Worm (Caenorhabditis elegans) whole organism, midembryonic: ENCODE data around the gene Y51H7BR.8.
"Not testable (repeated sequence)": the region's sequence is repeated elsewhere in the genome, so short reads cannot be mapped to it uniquely, and the experiment has no call there.

ENCODE experiments used
- T22C8.4 ChIP-seq: fragments of 200-800 bp; sonication (Bioruptor generic); IDR thresholded peaks from 2 replicates; pipeline ENCODE4 v1.3.6; 2022; ENCODE audit warnings: missing genetic modification characterization, missing compliant biosample characterization
- cog-1 ChIP-seq: sonication (generic microtip); optimal IDR thresholded peaks from 2 replicates; lab custom pipeline; 2016; ENCODE audit warnings: missing genetic modification characterization, missing compliant biosample characterization
- flt-1 ChIP-seq: fragments of 200-800 bp; sonication (Bioruptor generic); IDR thresholded peaks from 2 replicates; pipeline ENCODE4 v1.3.6; 2022; ENCODE audit warnings: missing genetic modification characterization, missing compliant biosample characterization
- klf-2 ChIP-seq: fragments of 200-800 bp; sonication (Bioruptor generic); conservative IDR thresholded peaks from 2 replicates; pipeline ENCODE4 v1.3.6; 2022; ENCODE audit warnings: missing genetic modification reagents, missing genetic modification characterization, missing compliant biosample characterization
- med-1 ChIP-seq: sonication (generic microtip); optimal IDR thresholded peaks from 2 replicates; lab custom pipeline; 2017; ENCODE audit warnings: missing genetic modification characterization, mild to moderate bottlenecking, missing compliant biosample characterization, antibody characterized with exemption, missing genetic modification reagents; ENCODE audit not compliant: insufficient read depth
- ref-1 ChIP-seq: fragments of 200-800 bp; sonication (Bioruptor generic); conservative IDR thresholded peaks from 2 replicates; pipeline ENCODE4 v1.3.6; 2022; ENCODE audit warnings: missing genetic modification reagents, missing genetic modification characterization, missing compliant biosample characterization
- tab-1 ChIP-seq: fragments of 200-800 bp; sonication (Bioruptor generic); IDR thresholded peaks from 2 replicates; pipeline ENCODE4 v1.3.6; 2022; ENCODE audit warnings: missing genetic modification characterization, missing compliant biosample characterization
- ztf-23 ChIP-seq: fragments of 200-800 bp; sonication (Bioruptor generic); IDR thresholded peaks from 2 replicates; pipeline ENCODE4 v1.3.6; 2022; ENCODE audit warnings: missing genetic modification reagents, missing genetic modification characterization, missing compliant biosample characterization
- ztf-29 ChIP-seq: fragments of 200-800 bp; sonication (Bioruptor generic); IDR thresholded peaks from 2 replicates; pipeline ENCODE4 v1.3.6; 2022; ENCODE audit warnings: missing genetic modification reagents, missing genetic modification characterization, missing compliant biosample characterization

Y51H7BR.8 gene

ce11 chrII:1521956-1522355 lies 2.9 kb downstream of the Y51H7BR.8 start:
- TF ChIP-seq klf-2 (GFP tag; lab: Robert Waterston, UW) (no peak), tab-1 (GFP tag; lab: Robert Waterston, UW) (no peak), ztf-23 (GFP tag; lab: Robert Waterston, UW) (no peak), ref-1 (GFP tag; lab: Robert Waterston, UW) (no peak), T22C8.4 (GFP tag; lab: Robert Waterston, UW) (no peak), ztf-29 (GFP tag; lab: Robert Waterston, UW) (no peak), cog-1 (no peak), med-1 (GFP tag; lab: Kevin White, UChicago) (no peak), flt-1 (no peak)

- TF ChIP-seq cog-1 = no peak
- no peak for TF ChIP-seq ztf-29 (GFP tag; lab: Robert Waterston, UW)
- no peak for TF ChIP-seq med-1 (GFP tag; lab: Kevin White, UChicago)
- no peak for TF ChIP-seq ref-1 (GFP tag; lab: Robert Waterston, UW)
- no peak for TF ChIP-seq flt-1
- no peak for TF ChIP-seq T22C8.4 (GFP tag; lab: Robert Waterston, UW)
- no peak for TF ChIP-seq ztf-23 (GFP tag; lab: Robert Waterston, UW)
Observed at ce11 chrII:1525498-1525897, 6.5 kb downstream of the Y51H7BR.8 start, which contains the start of gene Y51H7BR.7. Gene Y51H7BR.7 (minus strand): TSS chrII:1525598.

ce11 chrII:1529057-1529456 lies 10.0 kb downstream of the Y51H7BR.8 start, which contains the start of gene Y51H7BR.4:
Gene Y51H7BR.4 (plus strand): TSS chrII:1529357.
- TF ChIP-seq flt-1 (no peak), med-1 (GFP tag; lab: Kevin White, UChicago) (no peak), ztf-29 (GFP tag; lab: Robert Waterston, UW) (no peak), klf-2 (GFP tag; lab: Robert Waterston, UW) (no peak), tab-1 (GFP tag; lab: Robert Waterston, UW) (no peak), ztf-23 (GFP tag; lab: Robert Waterston, UW) (no peak), T22C8.4 (GFP tag; lab: Robert Waterston, UW) (no peak), ref-1 (GFP tag; lab: Robert Waterston, UW) (no peak), cog-1 (no peak)

- TF ChIP-seq tab-1 (GFP tag; lab: Robert Waterston, UW) = no peak
- no peak for TF ChIP-seq ztf-23 (GFP tag; lab: Robert Waterston, UW)
- no peak for TF ChIP-seq ref-1 (GFP tag; lab: Robert Waterston, UW)
- TF ChIP-seq cog-1 = no peak
- TF ChIP-seq med-1 (GFP tag; lab: Kevin White, UChicago) = no peak
- no peak for TF ChIP-seq T22C8.4 (GFP tag; lab: Robert Waterston, UW)
- no peak for TF ChIP-seq ztf-29 (GFP tag; lab: Robert Waterston, UW)
- no peak for TF ChIP-seq klf-2 (GFP tag; lab: Robert Waterston, UW)
- no peak for TF ChIP-seq flt-1
Observed at ce11 chrII:1535931-1536330, 16.9 kb downstream of the Y51H7BR.8 start, which contains the start of gene fbxb-43. Gene fbxb-43 (plus strand): TSS chrII:1536231.

ce11 chrII:1537321-1537720 lies 18.3 kb downstream of the Y51H7BR.8 start, which contains the start of gene fbxb-42:
Gene fbxb-42 (plus strand): TSS chrII:1537621.
- no peak for TF ChIP-seq cog-1
- TF ChIP-seq tab-1 (GFP tag; lab: Robert Waterston, UW) = no peak
- no peak for TF ChIP-seq flt-1
- no peak for TF ChIP-seq T22C8.4 (GFP tag; lab: Robert Waterston, UW)
- no peak for TF ChIP-seq ztf-29 (GFP tag; lab: Robert Waterston, UW)
- TF ChIP-seq klf-2 (GFP tag; lab: Robert Waterston, UW) = no peak
- no peak for TF ChIP-seq ref-1 (GFP tag; lab: Robert Waterston, UW)
- TF ChIP-seq ztf-23 (GFP tag; lab: Robert Waterston, UW) = no peak

- TF ChIP-seq tab-1 (GFP tag; lab: Robert Waterston, UW) (no peak), klf-2 (GFP tag; lab: Robert Waterston, UW) (no peak), flt-1 (no peak), ztf-23 (GFP tag; lab: Robert Waterston, UW) (no peak), T22C8.4 (GFP tag; lab: Robert Waterston, UW) (no peak), ztf-29 (GFP tag; lab: Robert Waterston, UW) (no peak), cog-1 (no peak), med-1 (GFP tag; lab: Kevin White, UChicago) (no peak), ref-1 (GFP tag; lab: Robert Waterston, UW) (no peak)
Observed at ce11 chrII:1538589-1538988, 19.6 kb downstream of the Y51H7BR.8 start, which contains the start of gene fbxb-44. Gene fbxb-44 (plus strand): TSS chrII:1538889.

- TF ChIP-seq cog-1; tab-1 (GFP tag; lab: Robert Waterston, UW); ztf-23 (GFP tag; lab: Robert Waterston, UW): not testable (repeated sequence)
Observed at ce11 chrII:1540628-1541027, 21.6 kb downstream of the Y51H7BR.8 start, which contains the start of gene poml-4. Gene poml-4 (plus strand): TSS chrII:1540928.

ce11 chrII:1543182-1543581 lies 24.2 kb downstream of the Y51H7BR.8 start, which contains the start of gene K05F6.4:
Gene K05F6.4 (plus strand): TSS chrII:1543482.
- not testable (repeated sequence) for TF ChIP-seq flt-1; T22C8.4 (GFP tag; lab: Robert Waterston, UW); tab-1 (GFP tag; lab: Robert Waterston, UW)

ce11 chrII:1545625-1546024 lies 26.6 kb downstream of the Y51H7BR.8 start, which contains the start of gene K05F6.12:
Gene K05F6.12 (plus strand): TSS chrII:1545925.
- no peak for TF ChIP-seq ztf-29 (GFP tag; lab: Robert Waterston, UW)
- TF ChIP-seq flt-1 = no peak
- TF ChIP-seq tab-1 (GFP tag; lab: Robert Waterston, UW) = no peak
- no peak for TF ChIP-seq cog-1
- TF ChIP-seq med-1 (GFP tag; lab: Kevin White, UChicago) = no peak
- TF ChIP-seq ztf-23 (GFP tag; lab: Robert Waterston, UW) = no peak

- TF ChIP-seq ref-1 (GFP tag; lab: Robert Waterston, UW) (no peak), tab-1 (GFP tag; lab: Robert Waterston, UW) (no peak), cog-1 (no peak), med-1 (GFP tag; lab: Kevin White, UChicago) (no peak), flt-1 (no peak), T22C8.4 (GFP tag; lab: Robert Waterston, UW) (no peak), klf-2 (GFP tag; lab: Robert Waterston, UW) (no peak), ztf-29 (GFP tag; lab: Robert Waterston, UW) (no peak), ztf-23 (GFP tag; lab: Robert Waterston, UW) (no peak)
Observed at ce11 chrII:1550501-1550900, 31.5 kb downstream of the Y51H7BR.8 start, which contains the start of the genes fbxb-52 and fbxb-51. Gene fbxb-52 (minus strand): TSS chrII:1550601. Gene fbxb-51 (plus strand): TSS chrII:1550712.
